Worm (Caenorhabditis elegans) whole organism, mixed stage, embryonic: ENCODE results near the gene unc-84.

ENCODE experiments used
- lin-13 ChIP-seq: fragments of 150-350 bp; optimal IDR thresholded peaks from 2 replicates; lab custom pipeline; 2014; ENCODE audit warnings: missing biosample characterization, missing genetic modification characterization
- nhr-237 ChIP-seq: fragments of 150-350 bp; optimal IDR thresholded peaks from 2 replicates; lab custom pipeline; 2014; ENCODE audit warnings: missing biosample characterization, missing genetic modification characterization
- nhr-76 ChIP-seq: sonication (generic microtip); optimal IDR thresholded peaks from 2 replicates; lab custom pipeline; 2017; ENCODE audit warnings: missing biosample characterization, missing genetic modification characterization
- unc-62 ChIP-seq: fragments of 150-350 bp; optimal IDR thresholded peaks from 2 replicates; lab custom pipeline; 2014; ENCODE audit warnings: missing biosample characterization, missing genetic modification reagents, missing genetic modification characterization
- ztf-11 ChIP-seq: fragments of 150-350 bp; optimal IDR thresholded peaks from 2 replicates; lab custom pipeline; 2014; ENCODE audit warnings: missing biosample characterization, missing genetic modification characterization

- TF ChIP-seq nhr-237 (tag; lab: Kevin White, UChicago) (no peak), nhr-76 (tag; lab: Kevin White, UChicago) (no peak), lin-13 (tag; lab: Kevin White, UChicago) (no peak), ztf-11 (tag; lab: Kevin White, UChicago) (no peak), unc-62 (no peak)
Observed at ce11 chrX:13581820-13582219, 2.8 kb upstream of the unc-84 start, which contains the start of gene F54B11.10.
